Worm (Caenorhabditis elegans) whole organism, early embryonic: Measurements from ENCODE around the gene comt-3.

ENCODE experiments used
- ama-1 ChIP-seq: fragments of 150-350 bp; optimal IDR thresholded peaks from 2 replicates; lab custom pipeline; 2014
- sea-1 ChIP-seq: fragments of 200-800 bp; sonication (Bioruptor generic); conservative IDR thresholded peaks from 2 replicates; pipeline ENCODE4 v1.3.6; 2022; ENCODE audit warnings: missing genetic modification characterization, missing compliant biosample characterization
- tbx-11 ChIP-seq: fragments of 200-800 bp; sonication (Bioruptor generic); IDR thresholded peaks from 2 replicates; pipeline ENCODE4 v1.3.6; 2022; ENCODE audit warnings: missing genetic modification characterization, missing compliant biosample characterization

DNA sequence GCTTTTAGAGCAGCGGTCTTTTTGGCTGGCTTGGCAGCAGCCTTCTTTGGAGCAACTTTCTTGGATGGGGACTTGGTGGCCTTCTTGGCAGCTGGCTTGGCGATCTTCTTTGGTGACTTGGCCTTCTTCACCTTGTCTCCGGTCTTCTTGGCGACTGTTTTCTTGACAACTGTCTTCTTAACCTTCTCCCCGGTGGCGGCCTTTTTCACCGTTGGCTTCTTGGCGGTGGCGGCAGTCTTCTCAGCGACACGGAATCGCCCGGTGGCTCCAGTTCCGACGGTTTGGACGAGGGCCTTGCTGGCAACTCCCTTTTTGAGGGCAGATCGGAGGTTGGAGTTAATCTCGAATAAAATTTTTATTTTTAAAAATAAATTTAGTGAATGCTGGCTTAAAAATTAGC lies 26.7 kb upstream of the comt-3 start:
- TF ChIP-seq ama-1 (lab: Kevin White, UChicago) (no peak), sea-1 (no peak), tbx-11 (GFP tag; lab: Robert Waterston, UW) (no peak)
